Worm (Caenorhabditis elegans): ENCODE data around the gene M117.3.

DNA sequence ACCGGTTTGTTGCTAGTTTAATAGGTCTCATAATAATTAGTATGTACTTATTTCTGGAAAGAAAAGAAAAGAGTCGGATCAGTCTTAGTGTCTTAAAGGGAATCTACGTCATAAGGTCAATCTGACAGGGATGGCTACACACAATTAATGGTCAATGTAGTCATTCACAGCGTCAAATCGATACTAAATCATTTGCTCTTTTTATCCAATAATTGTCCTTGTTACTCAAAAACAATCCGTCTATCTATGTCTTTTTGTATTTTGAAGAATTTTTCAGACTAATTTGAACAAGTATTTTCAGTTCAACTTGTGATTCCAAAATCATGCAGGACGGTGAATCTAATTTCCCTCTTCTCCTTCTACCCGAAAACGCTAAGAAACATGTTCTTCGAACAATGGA, 16.7 kb downstream of the M117.3 start, which contains the start of gene fbxb-3:
- TF ChIP-seq ztf-11 (tag; optimal IDR thresholded peaks at IDR 0.05), result no peak
- TF ChIP-seq blmp-1 (tag; optimal IDR thresholded peaks at IDR 0.05; ENCODE audit: insufficient read depth), result no peak
- TF ChIP-seq nhr-11 (tag; optimal IDR thresholded peaks at IDR 0.05), result no peak
- no peak for TF ChIP-seq mab-5 (tag; optimal IDR thresholded peaks at IDR 0.05)
- TF ChIP-seq nhr-23 (tag; optimal IDR thresholded peaks at IDR 0.05), result no peak
- TF ChIP-seq snpc-4 (tag; optimal IDR thresholded peaks at IDR 0.05), result no peak
- TF ChIP-seq nhr-25 (tag; optimal IDR thresholded peaks at IDR 0.05), result no peak
- TF ChIP-seq nhr-237 (tag; optimal IDR thresholded peaks at IDR 0.05), result no peak
- no peak for TF ChIP-seq aly-2 (tag; optimal IDR thresholded peaks at IDR 0.05)
- no peak for TF ChIP-seq ama-1 (optimal IDR thresholded peaks at IDR 0.05)
- TF ChIP-seq unc-39 (tag; optimal IDR thresholded peaks at IDR 0.05), result no peak
- TF ChIP-seq fos-1 (tag; optimal IDR thresholded peaks at IDR 0.05), result no peak
- TF ChIP-seq lsy-2 (tag; optimal IDR thresholded peaks at IDR 0.05), result no peak

All from whole organism, L2 larva.